Worm (Caenorhabditis elegans) whole organism, L4/young adult: ENCODE results near the gene pix-1.

Source experiments
- W03F9.2 ChIP-seq: fragments of 150-350 bp; optimal IDR thresholded peaks from 2 replicates; lab custom pipeline; 2014; ENCODE audit warnings: missing biosample characterization, missing genetic modification characterization
- dao-5 ChIP-seq: sonication (generic microtip); optimal IDR thresholded peaks from 2 replicates; lab custom pipeline; 2016; ENCODE audit warnings: missing genotype, missing genetic modification characterization, moderate library complexity, missing compliant biosample characterization
- him-1 ChIP-seq: sonication (generic microtip); optimal IDR thresholded peaks from 2 replicates; lab custom pipeline; 2016; ENCODE audit warnings: missing genotype, missing genetic modification reagents, missing genetic modification characterization, missing compliant biosample characterization

Gene pix-1

ce11 chrX:13782074-13782462, 55.0 kb downstream of the pix-1 start:
- TF ChIP-seq him-1 (tag; lab: Kevin White, UChicago), result no peak
- TF ChIP-seq W03F9.2 (tag; lab: Kevin White, UChicago), result no peak
- TF ChIP-seq dao-5 (tag; lab: Kevin White, UChicago), result no peak
